Worm (Caenorhabditis elegans): ENCODE results near the gene mig-38.
A peak's percentile ranks its signal among the peaks of the same experiment; 100 is the strongest.

- TF ChIP-seq unc-39 (tag; optimal IDR thresholded peaks at IDR 0.05) (no peak), daf-16 (GFP tag; optimal IDR thresholded peaks at IDR 0.05) (no peak), daf-16 (tag; optimal IDR thresholded peaks at IDR 0.05) (no peak), unc-62 (GFP tag; optimal IDR thresholded peaks at IDR 0.05 in 1 of 2) (peak in 1 of 2 experiments; percentile 98), unc-62 (tag; optimal IDR thresholded peaks at IDR 0.05) (no peak), nhr-25 (tag; optimal IDR thresholded peaks at IDR 0.05; ENCODE audit: borderline replicate concordance, insufficient read depth) (no peak), fos-1 (tag; optimal IDR thresholded peaks at IDR 0.05) (no peak), nhr-237 (tag; optimal IDR thresholded peaks at IDR 0.05) (no peak)
Observed at ce11 chrIV:11599717-11600116, 5.7 kb downstream of the mig-38 start.
